Fruit fly (Drosophila melanogaster) whole organism, embryonic: ENCODE results near the gene CG7551.

Experiments used
- Blimp-1 ChIP-seq: fragments of 200-800 bp; sonication (Bioruptor generic); optimal IDR thresholded peaks from 3 replicates; lab custom pipeline; 2018; ENCODE audit warnings: missing biosample characterization, missing genetic modification characterization, mild to moderate bottlenecking, moderate library complexity, missing genetic modification reagents
- CG11456 ChIP-seq: fragments of 200-800 bp; sonication (Bioruptor generic); IDR thresholded peaks from 3 replicates; pipeline ENCODE4 v1.3.6; 2022; ENCODE audit warnings: missing biosample characterization, missing genetic modification characterization
- CG12155 ChIP-seq: fragments of 200-800 bp; sonication (Bioruptor generic); optimal IDR thresholded peaks from 3 replicates; lab custom pipeline; 2016; ENCODE audit warnings: missing biosample characterization, missing genetic modification characterization
- CG13287 ChIP-seq: fragments of 200-800 bp; sonication (Bioruptor generic); IDR thresholded peaks from 2 replicates; pipeline ENCODE4 v1.3.6; 2022; ENCODE audit warnings: missing biosample characterization, missing genetic modification characterization; ENCODE audit not compliant: partially characterized antibody
- CG14710 ChIP-seq: fragments of 200-800 bp; sonication (Bioruptor generic); optimal IDR thresholded peaks from 3 replicates; lab custom pipeline; 2019; ENCODE audit warnings: missing biosample characterization, mild to moderate bottlenecking, missing genetic modification characterization, moderate library complexity
- CG1529 ChIP-seq: fragments of 200-800 bp; sonication (Bioruptor generic); optimal IDR thresholded peaks from 3 replicates; lab custom pipeline; 2018; ENCODE audit warnings: missing biosample characterization, missing genetic modification characterization
- CG16863 ChIP-seq: fragments of 200-800 bp; sonication (Bioruptor generic); optimal IDR thresholded peaks from 3 replicates; lab custom pipeline; 2016; ENCODE audit warnings: missing biosample characterization, missing genetic modification characterization
- CG18764 ChIP-seq: fragments of 200-800 bp; sonication (Bioruptor generic); optimal IDR thresholded peaks from 3 replicates; lab custom pipeline; 2016; ENCODE audit warnings: missing biosample characterization, missing genetic modification characterization
- CG32767 ChIP-seq: fragments of 200-800 bp; sonication (Bioruptor generic); IDR thresholded peaks from 2 replicates; pipeline ENCODE4 v1.3.6; 2022; ENCODE audit warnings: missing biosample characterization, missing genetic modification characterization
- CG3995 ChIP-seq: fragments of 200-800 bp; sonication (Bioruptor generic); optimal IDR thresholded peaks from 3 replicates; lab custom pipeline; 2016; ENCODE audit warnings: missing biosample characterization, missing genetic modification characterization
- CG4282 ChIP-seq: fragments of 200-800 bp; sonication (Bioruptor generic); optimal IDR thresholded peaks from 2 replicates; lab custom pipeline; 2016; ENCODE audit warnings: missing biosample characterization, missing genetic modification characterization
- CG7987 ChIP-seq: fragments of 200-800 bp; sonication (Bioruptor generic); optimal IDR thresholded peaks from 2 replicates; lab custom pipeline; 2018; ENCODE audit warnings: missing biosample characterization, mild to moderate bottlenecking, missing genetic modification characterization, moderate library complexity
- CG9727 ChIP-seq: fragments of 200-800 bp; sonication (Bioruptor generic); optimal IDR thresholded peaks from 3 replicates; lab custom pipeline; 2017; ENCODE audit warnings: missing biosample characterization, mild to moderate bottlenecking, missing genetic modification characterization
- CrebB ChIP-seq: fragments of 200-800 bp; sonication (Bioruptor generic); optimal IDR thresholded peaks from 3 replicates; lab custom pipeline; 2018; ENCODE audit warnings: missing biosample characterization, mild to moderate bottlenecking, missing genetic modification characterization
- Dek ChIP-seq: fragments of 200-800 bp; sonication (Bioruptor generic); optimal IDR thresholded peaks from 3 replicates; lab custom pipeline; 2019; ENCODE audit warnings: missing biosample characterization, mild to moderate bottlenecking, missing genetic modification characterization, moderate library complexity
- Hsf ChIP-seq: fragments of 200-800 bp; sonication (Bioruptor generic); optimal IDR thresholded peaks from 3 replicates; lab custom pipeline; 2016; ENCODE audit warnings: missing biosample characterization, missing genetic modification characterization
- Lim3 ChIP-seq: fragments of 200-800 bp; sonication (Bioruptor generic); IDR thresholded peaks from 2 replicates; pipeline ENCODE4 v1.3.6; 2022; ENCODE audit warnings: missing biosample characterization, missing genetic modification characterization
- MESR4 ChIP-seq: fragments of 200-800 bp; sonication (Bioruptor generic); optimal IDR thresholded peaks from 2 replicates; lab custom pipeline; 2018; ENCODE audit warnings: missing biosample characterization, mild to moderate bottlenecking, missing genetic modification characterization, moderate library complexity
- NC2α ChIP-seq: fragments of 200-800 bp; sonication (Bioruptor generic); optimal IDR thresholded peaks from 2 replicates; lab custom pipeline; 2016; ENCODE audit warnings: missing biosample characterization, missing genetic modification characterization
- NC2β ChIP-seq: fragments of 200-800 bp; sonication (Bioruptor generic); optimal IDR thresholded peaks from 2 replicates; lab custom pipeline; 2016; ENCODE audit warnings: missing biosample characterization, missing genetic modification characterization
- Optix ChIP-seq: fragments of 200-800 bp; sonication (Bioruptor generic); IDR thresholded peaks from 3 replicates; pipeline ENCODE4 v1.3.6; 2022; ENCODE audit warnings: missing biosample characterization, missing genetic modification characterization
- Spps ChIP-seq: fragments of 200-800 bp; sonication (Bioruptor generic); optimal IDR thresholded peaks from 2 replicates; lab custom pipeline; 2018; ENCODE audit warnings: missing biosample characterization, mild to moderate bottlenecking, missing genetic modification characterization
- Sry-β ChIP-seq: fragments of 200-800 bp; sonication (Bioruptor generic); optimal IDR thresholded peaks from 2 replicates; lab custom pipeline; 2018; ENCODE audit warnings: missing biosample characterization, mild to moderate bottlenecking, missing genetic modification characterization, moderate library complexity
- ac ChIP-seq: fragments of 200-800 bp; sonication (Bioruptor generic); optimal IDR thresholded peaks from 3 replicates; lab custom pipeline; 2017; ENCODE audit warnings: missing biosample characterization, mild to moderate bottlenecking, missing genetic modification characterization
- cg ChIP-seq: fragments of 200-800 bp; sonication (Bioruptor generic); optimal IDR thresholded peaks from 3 replicates; lab custom pipeline; 2019; ENCODE audit warnings: missing biosample characterization, mild to moderate bottlenecking, missing genetic modification characterization, moderate library complexity
- chn ChIP-seq: fragments of 200-800 bp; sonication (Bioruptor generic); optimal IDR thresholded peaks from 2 replicates; lab custom pipeline; 2016; ENCODE audit warnings: missing biosample characterization, missing genetic modification characterization
- da ChIP-seq: fragments of 200-800 bp; sonication (Bioruptor generic); optimal IDR thresholded peaks from 2 replicates; lab custom pipeline; 2016; ENCODE audit warnings: missing biosample characterization, missing genetic modification characterization
- danr ChIP-seq: fragments of 200-800 bp; sonication (Bioruptor generic); IDR thresholded peaks from 2 replicates; pipeline ENCODE4 v1.3.6; 2022; ENCODE audit warnings: missing biosample characterization, missing genetic modification characterization
- dm ChIP-seq: fragments of 200-800 bp; sonication (Bioruptor generic); optimal IDR thresholded peaks from 3 replicates; lab custom pipeline; 2016; ENCODE audit warnings: missing biosample characterization, missing genetic modification characterization
- dysf ChIP-seq: fragments of 200-800 bp; sonication (Bioruptor generic); IDR thresholded peaks from 3 replicates; pipeline ENCODE4 v1.3.6; 2022; ENCODE audit warnings: missing biosample characterization, missing genetic modification characterization
- emc ChIP-seq: fragments of 200-800 bp; sonication (Bioruptor generic); optimal IDR thresholded peaks from 2 replicates; lab custom pipeline; 2016; ENCODE audit warnings: missing biosample characterization, missing genetic modification characterization
- ewg ChIP-seq: fragments of 200-800 bp; sonication (Bioruptor generic); optimal IDR thresholded peaks from 3 replicates; lab custom pipeline; 2017; ENCODE audit warnings: mild to moderate bottlenecking, missing biosample characterization, missing genetic modification reagents, missing genetic modification characterization
- gfzf ChIP-seq: fragments of 200-800 bp; sonication (Bioruptor generic); optimal IDR thresholded peaks from 2 replicates; lab custom pipeline; 2016; ENCODE audit warnings: missing biosample characterization, mild to moderate bottlenecking, missing genetic modification characterization, moderate library complexity
- grn ChIP-seq: fragments of 200-800 bp; sonication (Bioruptor generic); optimal IDR thresholded peaks from 3 replicates; lab custom pipeline; 2017; ENCODE audit warnings: missing biosample characterization, missing genetic modification characterization
- gt ChIP-seq: fragments of 200-800 bp; sonication (Bioruptor generic); IDR thresholded peaks from 2 replicates; pipeline ENCODE4 v1.3.6; 2022; ENCODE audit warnings: missing biosample characterization, missing genetic modification characterization
- hbn ChIP-seq: fragments of 200-800 bp; sonication (Bioruptor generic); IDR thresholded peaks from 2 replicates; pipeline ENCODE4 v1.3.6; 2022; ENCODE audit warnings: missing biosample characterization, missing genetic modification characterization; ENCODE audit not compliant: partially characterized antibody
- hth ChIP-seq: fragments of >200 bp; optimal IDR thresholded peaks from 2 replicates; lab custom pipeline; 2017; ENCODE audit warnings: inconsistent platforms
- insv ChIP-seq, 2 experiments: fragments of 200-800 bp; sonication (Bioruptor generic); optimal IDR thresholded peaks; 3 replicates each; lab custom pipeline; 2016 to 2018; ENCODE audit warnings: missing biosample characterization in 2 of 2, missing genetic modification characterization in 2 of 2
- lilli ChIP-seq: fragments of 200-800 bp; sonication (Bioruptor generic); optimal IDR thresholded peaks from 3 replicates; lab custom pipeline; 2016; ENCODE audit warnings: missing biosample characterization, missing genetic modification characterization
- mam ChIP-seq: fragments of 200-800 bp; sonication (Bioruptor generic); optimal IDR thresholded peaks from 3 replicates; lab custom pipeline; 2016; ENCODE audit warnings: missing biosample characterization, missing genetic modification characterization
- nmo ChIP-seq: fragments of 200-800 bp; sonication (Bioruptor generic); optimal IDR thresholded peaks from 2 replicates; lab custom pipeline; 2018; ENCODE audit warnings: missing biosample characterization, mild to moderate bottlenecking, missing genetic modification characterization, moderate library complexity
- nom ChIP-seq: fragments of 200-800 bp; sonication (Bioruptor generic); optimal IDR thresholded peaks from 2 replicates; lab custom pipeline; 2017; ENCODE audit warnings: missing biosample characterization, missing genetic modification characterization, mild to moderate bottlenecking, moderate library complexity, missing genetic modification reagents
- otp ChIP-seq: fragments of 200-800 bp; sonication (Bioruptor generic); IDR thresholded peaks from 3 replicates; pipeline ENCODE4, ENCODE4 v1.3.6; 2022; ENCODE audit warnings: missing biosample characterization, missing genetic modification characterization
- pan ChIP-seq, 4 experiments: fragments of >200 bp in 3 of 4; fragments of 200-800 bp in 1 of 4; sonication (Bioruptor generic) in 1 of 4; optimal IDR thresholded peaks in 3 of 4; IDR thresholded peaks in 1 of 4; 2 replicates each; pipeline versions ENCODE4 v1.3.6 to Lab custom; 2017 to 2022; ENCODE audit warnings: missing biosample characterization in 2 of 4, missing genetic modification characterization in 2 of 4, mixed read lengths in 1 of 4
- sd ChIP-seq: fragments of 200-800 bp; sonication (Bioruptor generic); optimal IDR thresholded peaks from 3 replicates; lab custom pipeline; 2018; ENCODE audit warnings: missing biosample characterization, mild to moderate bottlenecking, missing genetic modification characterization, moderate library complexity
- sob ChIP-seq: fragments of 200-800 bp; sonication (Bioruptor generic); IDR thresholded peaks from 2 replicates; pipeline ENCODE4 v1.3.6; 2022; ENCODE audit warnings: missing biosample characterization, missing genetic modification characterization
- sug ChIP-seq: fragments of 200-800 bp; optimal IDR thresholded peaks from 2 replicates; lab custom pipeline; 2019; ENCODE audit warnings: missing biosample characterization, mild to moderate bottlenecking, missing genetic modification characterization, moderate library complexity
- usp ChIP-seq: fragments of >200 bp; optimal IDR thresholded peaks from 2 replicates; lab custom pipeline; 2017; ENCODE audit warnings: missing biosample characterization, missing genetic modification characterization
- vfl ChIP-seq: fragments of 200-800 bp; sonication (Bioruptor generic); optimal IDR thresholded peaks from 2 replicates; lab custom pipeline; 2016; ENCODE audit warnings: missing biosample characterization, missing genetic modification characterization

The CG7551 gene

DNA sequence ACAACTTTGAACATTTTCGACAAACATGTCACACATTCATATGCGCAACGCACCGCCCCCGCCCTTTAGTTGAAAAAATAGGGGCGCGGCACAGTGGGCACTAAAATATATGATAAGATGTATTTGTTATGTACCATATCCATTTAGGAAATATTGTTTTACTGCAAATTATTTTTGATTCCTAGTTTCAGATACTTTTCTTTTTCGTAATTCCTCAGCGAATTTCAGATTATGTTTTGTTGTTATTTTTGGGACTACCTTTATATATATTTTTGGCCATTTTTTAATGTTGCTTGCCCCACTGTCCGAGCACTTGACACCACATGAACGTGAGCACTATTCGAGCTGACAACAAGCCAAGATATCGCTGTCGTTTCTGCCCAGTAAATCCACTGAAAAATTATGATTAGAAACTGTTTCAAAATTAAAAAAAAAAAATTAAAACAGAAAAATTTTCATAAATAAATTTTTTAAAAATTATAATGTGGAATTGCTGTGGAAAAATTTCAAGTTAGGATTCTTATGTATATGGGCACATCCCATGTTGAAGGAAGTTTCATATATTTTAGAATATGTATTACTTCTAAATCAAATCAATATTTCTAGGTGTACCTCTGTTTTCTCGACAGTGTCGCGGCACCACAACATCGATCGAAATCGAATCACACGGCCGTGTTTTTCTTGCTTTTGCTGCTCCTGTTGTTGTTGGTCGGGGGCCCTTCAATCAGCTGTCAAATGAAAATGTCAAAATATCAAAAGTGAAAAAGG, 40.8 kb upstream of the CG7551 start (continued):
- TF ChIP-seq MESR4 (GFP tag; lab: Kevin White, UChicago) (no peak), usp (GFP tag; lab: Kevin White, UChicago) (no peak), CG18764 (GFP tag; lab: Kevin White, UChicago) (peak; percentile 82), CG9727 (GFP tag; lab: Kevin White, UChicago) (peak; percentile 95), ac (GFP tag; lab: Kevin White, UChicago) (peak; percentile 43), sd (tag; lab: Kevin White, UChicago) (peak; percentile 55), mam (GFP tag; lab: Kevin White, UChicago) (peak; percentile 51), hth (lab: Kevin White, UChicago) (no peak), sob (GFP tag; lab: Robert Waterston, UW) (peak; percentile 90), grn (GFP tag; lab: Kevin White, UChicago) (peak; percentile 53), CG11456 (GFP tag; lab: Robert Waterston, UW) (peak; percentile 80), CG1529 (GFP tag; lab: Kevin White, UChicago) (peak; percentile 67), dm (GFP tag; lab: Kevin White, UChicago) (no peak), CG16863 (GFP tag; lab: Kevin White, UChicago) (peak; percentile 73), lilli (peak; percentile 71), Sry-β (GFP tag; lab: Kevin White, UChicago) (peak; percentile 64), NC2α (peak; percentile 66), Blimp-1 (GFP tag; lab: Kevin White, UChicago) (peak; percentile 89), vfl (GFP tag; lab: Kevin White, UChicago) (peak; percentile 43), emc (peak; percentile 14), cg (GFP tag; lab: Kevin White, UChicago) (no peak), chn (GFP tag; lab: Kevin White, UChicago) (peak; percentile 70), CG7987 (GFP tag; lab: Kevin White, UChicago) (peak; percentile 36), gt (GFP tag; lab: Robert Waterston, UW) (peak; percentile 44), NC2β (GFP tag; lab: Kevin White, UChicago) (peak; percentile 70), hbn (no peak), CG3995 (GFP tag; lab: Kevin White, UChicago) (no peak), sug (peak; percentile 64), insv (GFP tag; optimal IDR thresholded peaks at IDR 0.05; lab: Kevin White, UChicago) (no peak), danr (GFP tag; lab: Robert Waterston, UW) (peak; percentile 74), ewg (GFP tag; lab: Kevin White, UChicago) (peak; percentile 62), CrebB (tag; lab: Kevin White, UChicago) (no peak), nmo (peak; percentile 96), CG32767 (peak; percentile 92), Lim3 (GFP tag; lab: Robert Waterston, UW) (peak; percentile 32; the same call in 1 of the 2 replicates), dysf (GFP tag; lab: Robert Waterston, UW) (peak; percentile 95), CG4282 (GFP tag; lab: Kevin White, UChicago) (peak; percentile 91), otp (GFP tag; lab: Robert Waterston, UW) (peak; percentile 87), CG14710 (tag; lab: Kevin White, UChicago) (peak; percentile 93), CG13287 (GFP tag; lab: Robert Waterston, UW) (peak; percentile 43; the same call in 1 of the 2 replicates), gfzf (GFP tag; lab: Kevin White, UChicago) (no peak), Hsf (peak; percentile 74), CG12155 (GFP tag; lab: Kevin White, UChicago) (peak; percentile 53), Dek (tag; lab: Kevin White, UChicago) (peak; percentile 65), nom (GFP tag; lab: Kevin White, UChicago) (no peak), da (GFP tag; lab: Kevin White, UChicago) (peak; percentile 46), Optix (GFP tag; lab: Robert Waterston, UW) (peak; percentile 65; the same call in 2 of the 3 replicates), Spps (tag; lab: Kevin White, UChicago) (peak; percentile 74), pan (optimal IDR thresholded peaks at IDR 0.05; lab: Kevin White, UChicago) (no peak), pan (GFP tag; optimal IDR thresholded peaks at IDR 0.05 in 1 of 2, IDR thresholded peaks at IDR 0.05 in 1 of 2) (peak in 1 of 2 experiments; percentile 90)
